Worm (Caenorhabditis elegans) whole organism, young adult: ENCODE results near the gene npr-30.

ENCODE experiments used
- C17E4.6 ChIP-seq: fragments of 200-800 bp; sonication (Bioruptor generic); IDR thresholded peaks from 2 replicates; pipeline ENCODE4 v1.3.6; 2022; ENCODE audit warnings: missing genetic modification reagents, missing genetic modification characterization, missing compliant biosample characterization
- F49E8.2 ChIP-seq: sonication (generic microtip); optimal IDR thresholded peaks from 3 replicates; lab custom pipeline; 2017; ENCODE audit warnings: missing genetic modification characterization, mild to moderate bottlenecking, missing compliant biosample characterization, antibody characterized with exemption, moderate library complexity; ENCODE audit not compliant: insufficient read depth
- T07F8.4 ChIP-seq: sonication (generic microtip); optimal IDR thresholded peaks from 2 replicates; lab custom pipeline; 2016; ENCODE audit warnings: mild to moderate bottlenecking, missing genetic modification characterization, moderate library complexity, missing compliant biosample characterization
- T26A5.8 ChIP-seq: sonication (generic microtip); optimal IDR thresholded peaks from 2 replicates; lab custom pipeline; 2016; ENCODE audit warnings: missing genetic modification characterization, missing compliant biosample characterization
- Y56A3A.18 ChIP-seq: fragments of 200-800 bp; sonication (Bioruptor generic); IDR thresholded peaks from 2 replicates; pipeline ENCODE4 v1.3.6; 2022; ENCODE audit warnings: missing genetic modification reagents, missing genetic modification characterization, missing compliant biosample characterization
- Y67H2A.10 ChIP-seq: fragments of 200-800 bp; sonication (Bioruptor generic); conservative IDR thresholded peaks from 2 replicates; pipeline ENCODE4 v1.3.6; 2022; ENCODE audit warnings: missing genetic modification reagents, missing genetic modification characterization, missing compliant biosample characterization
- athp-1 ChIP-seq: sonication (generic microtip); optimal IDR thresholded peaks from 2 replicates; lab custom pipeline; 2017; ENCODE audit warnings: mild to moderate bottlenecking, missing genetic modification characterization, missing compliant biosample characterization
- attf-5 ChIP-seq: fragments of 200-800 bp; sonication (Bioruptor generic); optimal IDR thresholded peaks from 2 replicates; lab custom pipeline; 2018; ENCODE audit warnings: mild to moderate bottlenecking, missing genetic modification characterization, missing compliant biosample characterization
- bed-1 ChIP-seq: fragments of 200-800 bp; sonication (Bioruptor generic); IDR thresholded peaks from 2 replicates; pipeline ENCODE4 v1.3.6; 2022; ENCODE audit warnings: missing genetic modification reagents, missing genetic modification characterization, missing compliant biosample characterization
- cebp-1 ChIP-seq, 2 experiments: fragments of 200-800 bp in 1 of 2; sonication (Bioruptor generic) in 1 of 2; sonication (generic microtip) in 1 of 2; IDR thresholded peaks in 1 of 2; optimal IDR thresholded peaks in 1 of 2; 2 replicates each; pipeline versions ENCODE4 v1.3.6 to Lab custom; 2017 to 2022; ENCODE audit warnings: missing compliant biosample characterization in 2 of 2, missing genetic modification characterization in 2 of 2, mild to moderate bottlenecking in 1 of 2, missing genetic modification reagents in 1 of 2, moderate library complexity in 1 of 2
- cebp-2 ChIP-seq: fragments of 200-800 bp; sonication (Bioruptor generic); IDR thresholded peaks from 2 replicates; pipeline ENCODE4 v1.3.6; 2022; ENCODE audit warnings: missing genetic modification characterization, missing compliant biosample characterization
- ceh-100 ChIP-seq: fragments of 200-800 bp; sonication (Bioruptor generic); IDR thresholded peaks from 2 replicates; pipeline ENCODE4 v1.3.6; 2022; ENCODE audit warnings: missing genetic modification reagents, missing genetic modification characterization, missing compliant biosample characterization
- ceh-27 ChIP-seq: fragments of 200-800 bp; sonication (Bioruptor generic); optimal IDR thresholded peaks from 2 replicates; lab custom pipeline; 2018; ENCODE audit warnings: mild to moderate bottlenecking, missing genetic modification characterization, moderate library complexity, missing compliant biosample characterization
- ceh-91 ChIP-seq: fragments of 200-800 bp; sonication (Bioruptor generic); IDR thresholded peaks from 2 replicates; pipeline ENCODE4 v1.3.6; 2022; ENCODE audit warnings: missing genetic modification reagents, missing genetic modification characterization, missing compliant biosample characterization
- die-1 ChIP-seq: sonication (generic microtip); optimal IDR thresholded peaks from 2 replicates; lab custom pipeline; 2016; ENCODE audit warnings: missing genotype, mild to moderate bottlenecking, missing genetic modification characterization, missing compliant biosample characterization
- egl-44 ChIP-seq: fragments of 200-800 bp; sonication (Bioruptor generic); IDR thresholded peaks from 2 replicates; pipeline ENCODE4 v1.3.6; 2022; ENCODE audit warnings: missing genetic modification reagents, missing genetic modification characterization, missing compliant biosample characterization
- fkh-3 ChIP-seq: sonication (generic microtip); optimal IDR thresholded peaks from 2 replicates; lab custom pipeline; 2016; ENCODE audit warnings: mild to moderate bottlenecking, missing genetic modification characterization, missing compliant biosample characterization
- hlh-12 ChIP-seq: sonication (generic microtip); optimal IDR thresholded peaks from 2 replicates; lab custom pipeline; 2016; ENCODE audit warnings: missing genetic modification characterization, missing compliant biosample characterization
- hmg-1.2 ChIP-seq: fragments of 200-800 bp; sonication (Bioruptor generic); IDR thresholded peaks from 2 replicates; pipeline ENCODE4 v1.3.6; 2022; ENCODE audit warnings: missing genetic modification reagents, missing genetic modification characterization, missing compliant biosample characterization
- hmg-20 ChIP-seq: fragments of 200-800 bp; sonication (Bioruptor generic); IDR thresholded peaks from 2 replicates; pipeline ENCODE4 v1.3.6; 2022; ENCODE audit warnings: missing genetic modification reagents, missing genetic modification characterization, missing compliant biosample characterization
- lin-26 ChIP-seq: fragments of 200-800 bp; sonication (Bioruptor generic); IDR thresholded peaks from 2 replicates; pipeline ENCODE4 v1.3.6; 2022; ENCODE audit warnings: missing genetic modification reagents, missing genetic modification characterization, missing compliant biosample characterization
- lir-1 ChIP-seq: fragments of 200-800 bp; sonication (Bioruptor generic); conservative IDR thresholded peaks from 2 replicates; pipeline ENCODE4 v1.3.6; 2022; ENCODE audit warnings: missing genetic modification reagents, missing genetic modification characterization, missing compliant biosample characterization
- lsl-1 ChIP-seq: fragments of 200-800 bp; sonication (Bioruptor generic); optimal IDR thresholded peaks from 2 replicates; lab custom pipeline; 2018; ENCODE audit warnings: mild to moderate bottlenecking, missing genetic modification characterization, moderate library complexity, missing compliant biosample characterization
- madf-3 ChIP-seq: fragments of 200-800 bp; sonication (Bioruptor generic); IDR thresholded peaks from 2 replicates; pipeline ENCODE4 v1.3.6; 2022; ENCODE audit warnings: missing genetic modification reagents, missing genetic modification characterization, missing compliant biosample characterization
- mcd-1 ChIP-seq: fragments of 200-800 bp; sonication (Bioruptor generic); IDR thresholded peaks from 2 replicates; pipeline ENCODE4 v1.3.6; 2022; ENCODE audit warnings: missing genetic modification reagents, missing genetic modification characterization, missing compliant biosample characterization
- nhr-120 ChIP-seq: fragments of 200-800 bp; sonication (Bioruptor generic); IDR thresholded peaks from 2 replicates; pipeline ENCODE4 v1.3.6; 2022; ENCODE audit warnings: missing genetic modification characterization, missing compliant biosample characterization
- nhr-179 ChIP-seq: sonication (generic microtip); optimal IDR thresholded peaks from 2 replicates; lab custom pipeline; 2016; ENCODE audit warnings: mild to moderate bottlenecking, missing genetic modification characterization, missing compliant biosample characterization
- nhr-27 ChIP-seq: fragments of 200-800 bp; sonication (Bioruptor generic); optimal IDR thresholded peaks from 2 replicates; lab custom pipeline; 2018; ENCODE audit warnings: mild to moderate bottlenecking, missing genetic modification characterization, moderate library complexity, missing compliant biosample characterization
- nhr-80 ChIP-seq: sonication (generic microtip); optimal IDR thresholded peaks from 2 replicates; lab custom pipeline; 2016; ENCODE audit warnings: missing genetic modification characterization, missing compliant biosample characterization
- pbrm-1 ChIP-seq: fragments of 200-800 bp; sonication (Bioruptor generic); IDR thresholded peaks from 2 replicates; pipeline ENCODE4 v1.3.6; 2022; ENCODE audit warnings: missing genetic modification reagents, missing genetic modification characterization, missing compliant biosample characterization
- pha-4 ChIP-seq: fragments of 150-350 bp; sonication (generic microtip); optimal IDR thresholded peaks from 2 replicates; lab custom pipeline; 2014; ENCODE audit warnings: missing biosample characterization, missing genetic modification reagents, missing genetic modification characterization
- sea-2 ChIP-seq: fragments of 200-800 bp; sonication (Bioruptor generic); IDR thresholded peaks from 2 replicates; pipeline ENCODE4 v1.3.6; 2022; ENCODE audit warnings: missing genetic modification characterization, missing compliant biosample characterization
- tbx-9 ChIP-seq: sonication (generic microtip); optimal IDR thresholded peaks from 2 replicates; lab custom pipeline; 2016; ENCODE audit warnings: borderline replicate concordance, missing genetic modification characterization, inconsistent platforms, missing compliant biosample characterization
- unc-130 ChIP-seq: sonication (generic microtip); optimal IDR thresholded peaks from 2 replicates; lab custom pipeline; 2016; ENCODE audit warnings: missing genetic modification reagents, missing genetic modification characterization, missing compliant biosample characterization
- zfh-2 ChIP-seq: fragments of 200-800 bp; sonication (Bioruptor generic); conservative IDR thresholded peaks from 2 replicates; pipeline ENCODE4 v1.3.6; 2022; ENCODE audit warnings: missing genetic modification reagents, missing genetic modification characterization, missing compliant biosample characterization
- zim-3 ChIP-seq: sonication (generic microtip); optimal IDR thresholded peaks from 2 replicates; lab custom pipeline; 2017; ENCODE audit warnings: mild to moderate bottlenecking, missing genetic modification characterization, moderate library complexity, missing compliant biosample characterization
- ztf-18 ChIP-seq: sonication (generic microtip); optimal IDR thresholded peaks from 2 replicates; lab custom pipeline; 2016; ENCODE audit warnings: missing genotype, mild to moderate bottlenecking, missing genetic modification characterization, missing compliant biosample characterization

npr-30 gene

ce11 chrIII:2919-3371 lies at the start of gene npr-30, which contains the start of the genes fbxa-6 and cTel54X.2:
TSS of gene npr-30 (plus strand) at chrIII:3321.
TSS of gene fbxa-6 (minus strand) at chrIII:3097.
TSS of gene cTel54X.2 (plus strand) at chrIII:3278.
- TF ChIP-seq athp-1 (no peak), nhr-80 (tag; lab: Kevin White, UChicago) (peak; percentile 64)

DNA sequence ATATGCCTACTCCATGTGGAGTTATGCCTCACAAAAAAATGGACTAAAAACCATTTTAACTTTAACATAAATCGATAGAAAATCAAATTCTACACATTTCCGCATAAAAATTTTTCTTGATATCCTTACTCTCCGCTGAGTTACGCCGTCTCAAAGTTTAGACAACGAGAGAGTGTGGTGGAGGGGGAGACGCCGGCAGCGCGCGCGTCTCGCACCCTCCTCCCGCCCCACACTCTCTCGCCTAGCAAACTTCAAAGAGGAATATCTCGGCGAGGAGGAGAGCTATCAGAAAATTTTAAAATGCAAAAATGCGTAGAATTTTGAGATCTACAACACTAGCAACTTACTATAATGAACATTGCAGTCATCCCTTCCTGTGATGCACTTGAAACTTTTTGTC lies 11.1 kb downstream of the npr-30 start:
- TF ChIP-seq fkh-3 (tag; lab: Kevin White, UChicago), result no peak
- TF ChIP-seq lsl-1, result no peak
- TF ChIP-seq bed-1 (GFP tag; lab: Robert Waterston, UW), result no peak
- TF ChIP-seq madf-3 (GFP tag; lab: Robert Waterston, UW), result no peak
- no peak for TF ChIP-seq ceh-27 (GFP tag; lab: Kevin White, UChicago)
- no peak for TF ChIP-seq hmg-20 (GFP tag; lab: Robert Waterston, UW)
- TF ChIP-seq cebp-2 (GFP tag; lab: Robert Waterston, UW), result no peak
- peak; percentile 81 for TF ChIP-seq hmg-1.2
- TF ChIP-seq zfh-2, result peak; percentile 57; the same call in 1 of the 2 replicates
- no peak for TF ChIP-seq T07F8.4

DNA sequence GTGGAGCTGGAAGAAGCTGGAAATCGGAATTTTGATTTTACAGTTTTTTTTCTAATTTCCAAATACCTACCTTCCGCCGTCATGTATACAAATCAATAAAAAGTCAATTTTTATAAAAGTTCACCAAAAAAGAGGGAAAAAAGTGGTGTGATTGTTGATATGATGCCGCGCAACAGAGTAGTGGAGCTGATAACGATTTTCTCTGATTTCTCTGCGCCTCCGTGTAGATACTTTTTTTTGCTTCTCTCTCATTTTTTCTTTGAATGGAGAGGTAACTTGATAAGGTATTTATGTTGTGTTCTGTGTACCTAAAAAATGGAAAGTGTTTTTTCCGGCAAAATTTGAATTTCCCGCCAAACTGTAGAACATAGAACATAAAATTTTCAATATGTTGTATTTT lies 11.6 kb downstream of the npr-30 start, which contains the start of gene nhr-80:
nhr-80 (minus strand) TSS at position 199 of the 400 bp plus-strand sequence.
- TF ChIP-seq mcd-1 (GFP tag; lab: Robert Waterston, UW) (no peak), nhr-80 (tag; lab: Kevin White, UChicago) (peak; percentile 89)

DNA sequence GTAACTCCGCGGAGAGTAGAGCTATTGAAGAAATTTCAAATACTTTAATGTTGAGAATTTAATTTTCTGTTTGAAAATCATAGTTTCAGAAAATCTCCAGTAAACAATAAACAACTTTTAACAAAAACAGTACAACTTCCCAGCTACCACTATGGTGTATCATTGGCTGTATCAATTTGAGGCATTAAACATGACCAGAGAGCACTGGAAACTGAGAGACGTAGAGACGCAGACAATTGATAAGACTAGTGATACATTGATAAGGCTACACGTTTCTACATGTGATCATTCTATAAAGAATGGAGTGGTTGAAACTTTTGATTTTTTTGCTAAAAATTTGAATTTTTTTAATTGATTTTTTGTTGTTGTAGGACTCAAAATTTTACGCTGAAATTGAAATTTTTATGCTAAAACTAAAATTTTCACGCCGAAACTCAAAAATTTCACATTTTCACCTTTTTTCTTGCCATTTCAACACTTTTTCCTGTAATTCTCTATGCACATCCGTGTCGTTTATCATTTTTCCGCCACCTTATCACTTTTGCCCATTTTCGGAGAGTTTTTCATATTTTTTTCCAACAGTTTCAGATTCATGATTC lies 12.2 kb downstream of the npr-30 start, which contains the start of gene H10E21.1:
H10E21.1 (plus strand) TSS at position 549 of the 599 bp plus-strand sequence.
- TF ChIP-seq hmg-1.2, result peak; percentile 81
- TF ChIP-seq nhr-120, result no peak
- TF ChIP-seq die-1, result no peak
- peak; percentile 61 for TF ChIP-seq nhr-80 (tag; lab: Kevin White, UChicago)
- peak; percentile 2 for TF ChIP-seq attf-5 (GFP tag; lab: Kevin White, UChicago)
- TF ChIP-seq lir-1, result no peak

- TF ChIP-seq sea-2 (GFP tag; lab: Robert Waterston, UW) (no peak), nhr-27 (tag; lab: Kevin White, UChicago) (no peak), hmg-20 (GFP tag; lab: Robert Waterston, UW) (no peak), zim-3 (tag; lab: Kevin White, UChicago) (no peak)
Measured at ce11 chrIII:16797-17196, 13.7 kb downstream of the npr-30 start.

ce11 chrIII:17558-17957 lies 14.4 kb downstream of the npr-30 start:
- no peak for TF ChIP-seq C17E4.6 (GFP tag; lab: Robert Waterston, UW)
- TF ChIP-seq hmg-1.2, result peak; percentile 73
- no peak for TF ChIP-seq ceh-91 (GFP tag; lab: Robert Waterston, UW)
- TF ChIP-seq hlh-12, result no peak
- TF ChIP-seq T26A5.8 (tag; lab: Kevin White, UChicago), result no peak

- TF ChIP-seq pbrm-1 (GFP tag; lab: Robert Waterston, UW) (no peak), unc-130 (GFP tag; lab: Kevin White, UChicago) (no peak), ztf-18 (tag; lab: Kevin White, UChicago) (no peak), nhr-179 (tag; lab: Kevin White, UChicago) (no peak), hmg-20 (GFP tag; lab: Robert Waterston, UW) (no peak), egl-44 (no peak), C17E4.6 (GFP tag; lab: Robert Waterston, UW) (no peak), ceh-100 (GFP tag; lab: Robert Waterston, UW) (no peak), F49E8.2 (no peak), Y67H2A.10 (GFP tag; lab: Robert Waterston, UW) (no peak), hmg-1.2 (no peak), Y56A3A.18 (no peak), tbx-9 (tag; lab: Kevin White, UChicago) (no peak), lin-26 (GFP tag; lab: Robert Waterston, UW) (no peak), pha-4 (tag; lab: Kevin White, UChicago) (no peak), cebp-1 (GFP tag; IDR thresholded peaks at IDR 0.05; lab: Robert Waterston, UW) (no peak), cebp-1 (tag; optimal IDR thresholded peaks at IDR 0.05; lab: Kevin White, UChicago) (no peak)
Measured at ce11 chrIII:19509-19908, 16.4 kb downstream of the npr-30 start, which contains the start of gene H10E21.4. TSS of gene H10E21.4 (minus strand) at chrIII:19675.
